Fruit fly (Drosophila melanogaster): ENCODE data around the gene CG5116.

CG5116 gene

dm6 chr3R:25476744-25477143, 6.2 kb upstream of the CG5116 start, which contains the start of the genes CG4553 and MED28 (continued):
- TF ChIP-seq gcm (GFP tag; optimal IDR thresholded peaks at IDR 0.05), result no peak
- no peak for TF ChIP-seq CG11695 (GFP tag; IDR thresholded peaks at IDR 0.05)
- TF ChIP-seq grn (GFP tag; optimal IDR thresholded peaks at IDR 0.05), result no peak
- TF ChIP-seq CG10543 (GFP tag; optimal IDR thresholded peaks at IDR 0.05), result no peak
- TF ChIP-seq pfk (GFP tag; optimal IDR thresholded peaks at IDR 0.05), result no peak
- TF ChIP-seq Abd-B (GFP tag; optimal IDR thresholded peaks at IDR 0.05), result no peak
- peak; percentile 13 for TF ChIP-seq sqz (GFP tag; optimal IDR thresholded peaks at IDR 0.05)
- no peak for TF ChIP-seq ERR (GFP tag; optimal IDR thresholded peaks at IDR 0.05)
- no peak for TF ChIP-seq MTF-1 (GFP tag; optimal IDR thresholded peaks at IDR 0.05; ENCODE audit: borderline replicate concordance)
- no peak for TF ChIP-seq Dek (tag; optimal IDR thresholded peaks at IDR 0.05)
- TF ChIP-seq PHDP (tag; optimal IDR thresholded peaks at IDR 0.05), result no peak
- peak; percentile 89 for TF ChIP-seq CG34224 (GFP tag; IDR thresholded peaks at IDR 0.05; ENCODE audit: partially characterized antibody)
- no peak for TF ChIP-seq CG8924 (tag; optimal IDR thresholded peaks at IDR 0.05)
- no peak for TF ChIP-seq CG15073 (GFP tag; optimal IDR thresholded peaks at IDR 0.05)
- no peak for TF ChIP-seq CG14965 (GFP tag; optimal IDR thresholded peaks at IDR 0.05; ENCODE audit: borderline replicate concordance)
- no peak for TF ChIP-seq Asciz (GFP tag; optimal IDR thresholded peaks at IDR 0.05)
- no peak for TF ChIP-seq so (GFP tag; IDR thresholded peaks at IDR 0.05)
- TF ChIP-seq insv (GFP tag; optimal IDR thresholded peaks at IDR 0.05), result no peak
- no peak for TF ChIP-seq CG33213 (GFP tag; optimal IDR thresholded peaks at IDR 0.05)
- no peak for TF ChIP-seq org-1 (GFP tag; optimal IDR thresholded peaks at IDR 0.05)
- no peak for TF ChIP-seq CkIIα-i1 (GFP tag; IDR thresholded peaks at IDR 0.05)
- no peak for TF ChIP-seq sens-2 (GFP tag; IDR thresholded peaks at IDR 0.05)
- TF ChIP-seq aop (GFP tag; IDR thresholded peaks at IDR 0.05), result no peak
- peak; percentile 76 for TF ChIP-seq BEAF-32 (GFP tag; optimal IDR thresholded peaks at IDR 0.05)
- TF ChIP-seq stc (GFP tag; IDR thresholded peaks at IDR 0.05), result no peak
- TF ChIP-seq lov (optimal IDR thresholded peaks at IDR 0.05), result no peak
- no peak for TF ChIP-seq lov (GFP tag; IDR thresholded peaks at IDR 0.05)
- no peak for TF ChIP-seq Sox102F (GFP tag; optimal IDR thresholded peaks at IDR 0.05)
- no peak for TF ChIP-seq CG5245 (GFP tag; optimal IDR thresholded peaks at IDR 0.05)
- TF ChIP-seq CG14860 (GFP tag; IDR thresholded peaks at IDR 0.05; ENCODE audit: partially characterized antibody), result peak; percentile 85
- no peak for TF ChIP-seq scrt (GFP tag; optimal IDR thresholded peaks at IDR 0.05)
- no peak for TF ChIP-seq Nf-YA (GFP tag; IDR thresholded peaks at IDR 0.05)
- no peak for TF ChIP-seq Fer1 (GFP tag; optimal IDR thresholded peaks at IDR 0.05)
- no peak for TF ChIP-seq gsb-n (tag; optimal IDR thresholded peaks at IDR 0.05)
- TF ChIP-seq CG17612 (GFP tag; IDR thresholded peaks at IDR 0.05), result no peak
- TF ChIP-seq Lhr (GFP tag; optimal IDR thresholded peaks at IDR 0.05), result no peak
- TF ChIP-seq E2f1 (GFP tag; IDR thresholded peaks at IDR 0.05), result no peak; the same call in 1 of the 2 replicates
- peak; percentile 60 for TF ChIP-seq Ets97D (GFP tag; optimal IDR thresholded peaks at IDR 0.05)
- peak; percentile 46; the same call in 1 of the 3 replicates for TF ChIP-seq CG34422 (GFP tag; IDR thresholded peaks at IDR 0.05)
- peak; percentile 32 for TF ChIP-seq trem (tag; optimal IDR thresholded peaks at IDR 0.05)
- peak in 1 of 2 experiments; percentile 63 for TF ChIP-seq crp (GFP tag; optimal IDR thresholded peaks at IDR 0.05)
- peak; percentile 84 for TF ChIP-seq CG6791 (GFP tag; IDR thresholded peaks at IDR 0.05; ENCODE audit: partially characterized antibody)
- no peak for TF ChIP-seq Poxn (GFP tag; IDR thresholded peaks at IDR 0.05)
- TF ChIP-seq Sry-δ (GFP tag; optimal IDR thresholded peaks at IDR 0.05), result peak; percentile 65
- TF ChIP-seq Oli (tag; optimal IDR thresholded peaks at IDR 0.05), result no peak
- TF ChIP-seq CG3163 (GFP tag; optimal IDR thresholded peaks at IDR 0.05), result no peak
- no peak for TF ChIP-seq wor (GFP tag; IDR thresholded peaks at IDR 0.05)
- TF ChIP-seq en (GFP tag; optimal IDR thresholded peaks at IDR 0.05), result no peak
- no peak for TF ChIP-seq HLH54F (GFP tag; optimal IDR thresholded peaks at IDR 0.05)
- no peak for TF ChIP-seq Mes4 (GFP tag; optimal IDR thresholded peaks at IDR 0.05)
- no peak for TF ChIP-seq cato (GFP tag; optimal IDR thresholded peaks at IDR 0.05; ENCODE audit: borderline replicate concordance)

All from whole organism, embryonic.